Worm (Caenorhabditis elegans) whole organism, L2 larva: Measurements from ENCODE around the gene srw-42.
"Not testable (repeated sequence)": the region's sequence is repeated elsewhere in the genome, so short reads cannot be mapped to it uniquely, and the experiment has no call there.

Experiments
- C34F6.9 ChIP-seq: fragments of 150-350 bp; optimal IDR thresholded peaks from 2 replicates; lab custom pipeline; 2014; ENCODE audit warnings: missing biosample characterization, missing genetic modification characterization
- F13H6.1 ChIP-seq: sonication (generic microtip); optimal IDR thresholded peaks from 2 replicates; lab custom pipeline; 2016; ENCODE audit warnings: missing genetic modification characterization, missing compliant biosample characterization
- ZK546.5 ChIP-seq: sonication (generic microtip); optimal IDR thresholded peaks from 2 replicates; lab custom pipeline; 2017; ENCODE audit warnings: missing biosample characterization, missing genetic modification characterization
- alr-1 ChIP-seq: fragments of 150-350 bp; optimal IDR thresholded peaks from 2 replicates; lab custom pipeline; 2014; ENCODE audit warnings: missing biosample characterization, missing genetic modification characterization
- ceh-16 ChIP-seq: fragments of 150-350 bp; optimal IDR thresholded peaks from 2 replicates; lab custom pipeline; 2014; ENCODE audit warnings: missing biosample characterization, missing genetic modification characterization
- dmd-4 ChIP-seq: sonication (generic microtip); optimal IDR thresholded peaks from 2 replicates; lab custom pipeline; 2017; ENCODE audit warnings: missing biosample characterization, missing genetic modification characterization
- elt-3 ChIP-seq: sonication (generic microtip); optimal IDR thresholded peaks from 2 replicates; lab custom pipeline; 2017; ENCODE audit warnings: missing biosample characterization, missing genetic modification characterization
- gmeb-1 ChIP-seq: fragments of 150-350 bp; optimal IDR thresholded peaks from 2 replicates; lab custom pipeline; 2014; ENCODE audit warnings: missing biosample characterization, missing genetic modification characterization
- lin-11 ChIP-seq: fragments of 150-350 bp; sonication (generic microtip); optimal IDR thresholded peaks from 2 replicates; lab custom pipeline; 2014; ENCODE audit warnings: missing biosample characterization, missing genetic modification characterization, inconsistent platforms, mixed read lengths
- lin-39 ChIP-seq: fragments of 150-350 bp; optimal IDR thresholded peaks from 2 replicates; lab custom pipeline; 2014; ENCODE audit warnings: missing biosample characterization, missing genetic modification reagents, missing genetic modification characterization
- mbf-1 ChIP-seq: sonication (generic microtip); optimal IDR thresholded peaks from 2 replicates; lab custom pipeline; 2017; ENCODE audit warnings: missing biosample characterization, missing genetic modification characterization
- mdl-1 ChIP-seq, 2 experiments: fragments of 150-350 bp in 1 of 2; sonication (generic microtip) in 1 of 2; optimal IDR thresholded peaks; 2 replicates each; lab custom pipeline; 2017; ENCODE audit warnings: missing biosample characterization in 2 of 2, missing genetic modification characterization in 2 of 2
- nhr-11 ChIP-seq: fragments of 150-350 bp; optimal IDR thresholded peaks from 2 replicates; lab custom pipeline; 2014; ENCODE audit warnings: missing biosample characterization, missing genetic modification characterization
- nhr-129 ChIP-seq: fragments of 150-350 bp; optimal IDR thresholded peaks from 2 replicates; lab custom pipeline; 2014; ENCODE audit warnings: missing biosample characterization, missing genetic modification characterization
- nhr-21 ChIP-seq: fragments of 150-350 bp; optimal IDR thresholded peaks from 2 replicates; lab custom pipeline; 2014; ENCODE audit warnings: missing biosample characterization, missing genetic modification characterization
- nhr-237 ChIP-seq: fragments of 150-350 bp; optimal IDR thresholded peaks from 2 replicates; lab custom pipeline; 2014; ENCODE audit warnings: missing biosample characterization, missing genetic modification characterization
- nhr-6 ChIP-seq: fragments of 150-350 bp; optimal IDR thresholded peaks from 2 replicates; lab custom pipeline; 2014; ENCODE audit warnings: missing biosample characterization, missing genetic modification characterization
- peb-1 ChIP-seq: fragments of 150-350 bp; optimal IDR thresholded peaks from 2 replicates; lab custom pipeline; 2014; ENCODE audit warnings: missing biosample characterization, missing genetic modification characterization
- sma-3 ChIP-seq: sonication (generic microtip); optimal IDR thresholded peaks from 2 replicates; lab custom pipeline; 2016; ENCODE audit warnings: missing genetic modification reagents, missing genetic modification characterization, missing compliant biosample characterization
- sma-9 ChIP-seq, 2 experiments: fragments of 150-350 bp in 1 of 2; sonication (generic microtip) in 1 of 2; optimal IDR thresholded peaks; 2 replicates each; lab custom pipeline; 2014 to 2016; ENCODE audit warnings: missing genetic modification characterization in 2 of 2, mild to moderate bottlenecking in 1 of 2, missing biosample characterization in 1 of 2, missing compliant biosample characterization in 1 of 2, missing genetic modification reagents in 1 of 2, moderate library complexity in 1 of 2
- unc-55 ChIP-seq: fragments of 150-350 bp; sonication (generic microtip); optimal IDR thresholded peaks from 3 replicates; lab custom pipeline; 2014; ENCODE audit warnings: missing biosample characterization, missing genetic modification reagents, missing genetic modification characterization
- unc-62 ChIP-seq: fragments of 150-350 bp; optimal IDR thresholded peaks from 2 replicates; lab custom pipeline; 2014; ENCODE audit warnings: missing biosample characterization, missing genetic modification reagents, missing genetic modification characterization
- ztf-1 ChIP-seq: fragments of 200-800 bp; sonication (Bioruptor generic); conservative IDR thresholded peaks from 2 replicates; pipeline ENCODE4 v1.3.6; 2022; ENCODE audit warnings: missing genetic modification characterization, missing compliant biosample characterization

srw-42 gene

DNA sequence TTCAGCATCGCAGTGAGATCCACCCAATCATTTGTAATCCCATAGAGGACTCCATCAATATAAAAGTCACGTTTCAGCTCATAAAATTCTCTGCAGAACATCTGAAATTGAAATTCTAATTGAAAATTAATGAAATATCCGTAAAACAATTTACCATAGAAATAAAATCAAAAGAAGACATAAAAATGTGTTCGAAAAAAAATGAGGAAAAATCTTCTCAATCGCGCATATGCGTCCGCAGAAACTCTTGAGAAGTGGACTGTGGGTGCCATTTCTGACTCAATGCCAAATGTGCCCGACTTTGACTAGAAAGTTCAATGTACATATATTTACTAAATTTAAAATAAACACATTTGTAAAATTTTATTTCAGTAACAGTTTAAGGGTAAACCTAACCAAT is 25.2 kb downstream of the srw-42 start, which contains the start of gene F14F8.9:
F14F8.9 (minus strand) TSS at position 101 of the 400 bp plus-strand sequence.
- TF ChIP-seq nhr-129 (tag; lab: Kevin White, UChicago) (no peak), dmd-4 (no peak), lin-39 (tag; lab: Kevin White, UChicago) (no peak), unc-62 (no peak), alr-1 (no peak), C34F6.9 (tag; lab: Kevin White, UChicago) (no peak)

DNA sequence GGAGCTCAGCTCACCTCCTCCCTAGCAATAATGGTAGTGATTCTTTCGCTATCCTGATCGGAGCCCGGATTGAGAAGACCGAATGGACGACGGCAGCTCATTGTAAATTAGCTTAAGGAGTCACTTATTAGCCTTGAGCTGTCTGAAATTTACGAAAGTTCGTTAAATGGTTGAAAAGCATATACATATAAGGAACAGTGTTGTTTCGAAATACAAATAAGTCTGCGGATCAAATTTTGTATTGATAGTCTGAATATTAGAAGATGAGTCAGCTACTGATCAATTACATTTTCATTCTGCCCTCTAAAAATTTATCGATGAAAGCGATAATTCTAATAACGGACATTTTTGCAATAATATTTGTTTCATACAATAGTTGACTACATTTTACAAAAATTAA is 27.0 kb downstream of the srw-42 start, which contains the start of gene F14F8.14:
F14F8.14 (minus strand) TSS at position 101 of the 400 bp plus-strand sequence.
- no peak for TF ChIP-seq unc-62

DNA sequence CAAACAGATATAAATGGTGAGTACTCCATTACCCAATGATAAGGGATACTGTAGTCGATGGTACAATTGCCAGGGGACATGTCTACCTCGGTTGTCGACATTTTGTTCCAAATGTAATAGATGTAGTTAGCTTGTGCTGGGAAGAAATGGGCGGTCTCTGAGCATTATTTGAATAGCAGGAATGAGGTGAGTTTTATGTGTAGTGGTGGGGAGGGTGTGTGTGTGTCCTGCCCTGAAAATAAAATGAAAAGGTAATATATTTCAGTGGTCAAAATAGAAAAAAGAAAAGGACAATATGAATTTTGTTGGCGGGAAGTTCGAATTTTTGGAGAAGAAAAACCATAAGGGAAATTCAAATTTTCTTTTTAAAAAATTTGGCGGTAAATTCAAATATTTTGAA is 32.8 kb downstream of the srw-42 start, which contains the start of gene Y70C5B.2:
Y70C5B.2 (minus strand) TSS at position 101 of the 400 bp plus-strand sequence.
- not testable (repeated sequence) for TF ChIP-seq ztf-1 (GFP tag; lab: Robert Waterston, UW); ZK546.5 (tag; lab: Kevin White, UChicago); nhr-6 (tag; lab: Kevin White, UChicago)

- TF ChIP-seq unc-55 (GFP tag; lab: Kevin White, UChicago); peb-1 (tag; lab: Kevin White, UChicago); nhr-237 (tag; lab: Kevin White, UChicago): not testable (repeated sequence)
- TF ChIP-seq, all 48 proteins: peak for 0; not testable (repeated sequence) for 48
Measured at ce11 chrV:16654242-16654641, 39.4 kb downstream of the srw-42 start, which contains the start of gene W06G6.15. W06G6.15 (plus strand) TSS chrV:16654542.

DNA sequence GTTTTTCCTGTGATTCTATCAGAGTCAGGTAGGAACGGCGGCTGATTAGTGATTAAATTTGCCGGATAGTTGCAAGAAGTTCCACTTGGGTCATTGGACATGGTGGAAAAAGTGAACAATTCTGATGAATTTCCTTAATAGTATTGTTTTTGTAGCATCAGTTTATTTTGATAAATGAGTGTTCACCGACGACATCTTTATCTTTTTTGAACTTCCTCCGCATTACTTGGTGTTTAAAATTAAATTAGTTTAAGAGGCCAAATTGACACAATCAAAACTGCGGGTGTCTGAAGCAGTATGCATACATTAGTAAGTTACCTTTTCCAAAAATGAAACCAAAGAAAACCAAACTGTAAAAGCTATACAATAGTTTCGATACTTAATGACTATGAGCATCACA is 44.4 kb downstream of the srw-42 start, which contains the start of gene W06G6.11:
W06G6.11 (minus strand) TSS at position 101 of the 400 bp plus-strand sequence.
- TF ChIP-seq F13H6.1; alr-1; sma-3 (GFP tag; lab: Kevin White, UChicago): not testable (repeated sequence)

- TF ChIP-seq lin-39 (tag; lab: Kevin White, UChicago) (no peak), unc-62 (no peak), gmeb-1 (tag; lab: Kevin White, UChicago) (no peak), nhr-11 (tag; lab: Kevin White, UChicago) (no peak), elt-3 (tag; lab: Kevin White, UChicago) (no peak), lin-11 (tag; lab: Kevin White, UChicago) (no peak), sma-9 (GFP tag; optimal IDR thresholded peaks at IDR 0.05; lab: Kevin White, UChicago) (no peak), sma-9 (tag; optimal IDR thresholded peaks at IDR 0.05; lab: Kevin White, UChicago) (no peak), F13H6.1 (no peak), sma-3 (GFP tag; lab: Kevin White, UChicago) (no peak)
- TF ChIP-seq, all 48 proteins: peak for 0
Measured at ce11 chrV:16648317-16649018, 45.2 kb downstream of the srw-42 start, which contains the start of gene W06G6.20. W06G6.20 (minus strand) TSS chrV:16648367.

DNA sequence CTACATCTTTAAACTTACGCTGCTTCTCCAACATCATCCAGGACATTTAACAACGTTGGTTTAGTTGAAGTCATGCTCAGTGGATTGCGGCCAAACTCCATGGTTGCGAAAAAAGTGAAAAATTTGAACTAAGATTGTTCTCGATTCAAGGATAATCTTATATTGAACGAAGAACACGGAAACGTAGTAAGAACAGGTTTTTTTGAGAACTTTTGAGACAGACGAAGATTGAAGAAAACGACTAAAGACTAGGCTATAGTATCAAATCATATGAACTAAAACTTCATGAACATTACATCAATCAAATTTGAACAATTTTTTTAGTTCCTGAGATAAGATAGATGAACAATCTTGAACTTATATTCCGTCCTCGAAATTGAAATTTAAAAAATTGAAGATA is 46.5 kb downstream of the srw-42 start, which contains the start of gene W06G6.10:
W06G6.10 (minus strand) TSS at position 101 of the 400 bp plus-strand sequence.
- TF ChIP-seq elt-3 (tag; lab: Kevin White, UChicago) (no peak), nhr-21 (no peak), mbf-1 (tag; lab: Kevin White, UChicago) (no peak), ZK546.5 (tag; lab: Kevin White, UChicago) (no peak), gmeb-1 (tag; lab: Kevin White, UChicago) (no peak), peb-1 (tag; lab: Kevin White, UChicago) (no peak), alr-1 (no peak), mdl-1 (tag; optimal IDR thresholded peaks at IDR 0.05; lab: Kevin White, UChicago) (no peak)

DNA sequence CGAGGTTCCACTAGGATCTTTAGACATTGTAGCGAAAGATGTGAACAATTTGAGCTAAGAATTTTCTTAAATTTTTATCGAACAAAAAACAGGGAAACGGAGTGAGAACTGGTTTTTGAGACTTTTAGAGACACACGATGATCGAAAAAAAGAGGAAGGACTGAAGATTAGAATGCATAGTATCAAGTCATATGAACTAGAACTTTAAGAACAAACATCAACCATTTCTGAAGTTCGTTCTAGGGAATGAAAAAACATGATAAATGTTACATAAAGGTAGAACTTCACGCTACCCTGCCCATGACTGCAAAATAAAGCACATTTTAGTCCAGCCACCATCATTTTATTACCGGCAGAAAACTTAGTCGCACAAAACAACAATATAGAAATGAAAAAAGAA is 47.3 kb downstream of the srw-42 start, which contains the start of gene W06G6.9:
W06G6.9 (minus strand) TSS at position 101 of the 400 bp plus-strand sequence.
- TF ChIP-seq F13H6.1 = no peak
- no peak for TF ChIP-seq C34F6.9 (tag; lab: Kevin White, UChicago)
- TF ChIP-seq ceh-16 (tag; lab: Kevin White, UChicago) = no peak
